Worm (Caenorhabditis elegans) whole organism, late embryonic: ENCODE data around the gene srj-45.

Experiments
- C38D4.7 ChIP-seq: fragments of 200-800 bp; sonication (Bioruptor generic); optimal IDR thresholded peaks from 2 replicates; lab custom pipeline; 2018; ENCODE audit warnings: mild to moderate bottlenecking, missing genetic modification characterization, moderate library complexity, missing compliant biosample characterization
- Y22D7AL.16 ChIP-seq: sonication (generic microtip); optimal IDR thresholded peaks from 2 replicates; lab custom pipeline; 2016; ENCODE audit warnings: missing genetic modification characterization, missing compliant biosample characterization
- ceh-48 ChIP-seq: sonication (generic microtip); optimal IDR thresholded peaks from 2 replicates; lab custom pipeline; 2016; ENCODE audit warnings: missing genetic modification characterization, inconsistent platforms, missing compliant biosample characterization
- eyg-1 ChIP-seq: sonication (generic microtip); optimal IDR thresholded peaks from 2 replicates; lab custom pipeline; 2016; ENCODE audit warnings: missing genotype, missing genetic modification characterization, missing compliant biosample characterization
- unc-86 ChIP-seq: sonication (generic microtip); optimal IDR thresholded peaks from 2 replicates; lab custom pipeline; 2016; ENCODE audit warnings: missing genetic modification characterization, missing compliant biosample characterization

- TF ChIP-seq unc-86 (tag; lab: Kevin White, UChicago) = no peak
- TF ChIP-seq C38D4.7 (GFP tag; lab: Kevin White, UChicago) = no peak
- TF ChIP-seq eyg-1 (tag; lab: Kevin White, UChicago) = no peak
- no peak for TF ChIP-seq ceh-48 (tag; lab: Kevin White, UChicago)
- no peak for TF ChIP-seq Y22D7AL.16
These were observed 26.6 kb upstream of the srj-45 start, which contains the start of gene srh-272 for ce11 chrV:2863033-2863432.
